Worm (Caenorhabditis elegans) whole organism, L4 larva: ENCODE results near the gene zmp-5.

Experiments
- ceh-44 ChIP-seq: fragments of 200-800 bp; sonication (Bioruptor generic); IDR thresholded peaks from 2 replicates; pipeline ENCODE4 v1.3.6; 2022; ENCODE audit warnings: missing genetic modification reagents, missing genetic modification characterization, missing compliant biosample characterization
- ceh-82 ChIP-seq: sonication (generic microtip); optimal IDR thresholded peaks from 2 replicates; lab custom pipeline; 2017; ENCODE audit warnings: missing biosample characterization, missing genetic modification characterization
- daf-12 ChIP-seq: fragments of 150-350 bp; optimal IDR thresholded peaks from 2 replicates; lab custom pipeline; 2014; ENCODE audit warnings: missing biosample characterization, missing genetic modification reagents, missing genetic modification characterization
- daf-8 ChIP-seq: fragments of 200-800 bp; sonication (Bioruptor generic); IDR thresholded peaks from 2 replicates; pipeline ENCODE4 v1.3.6; 2022; ENCODE audit warnings: missing genetic modification characterization, missing compliant biosample characterization
- dpl-1 ChIP-seq: fragments of 150-350 bp; optimal IDR thresholded peaks from 2 replicates; lab custom pipeline; 2014; ENCODE audit warnings: missing biosample characterization, missing genetic modification reagents, missing genetic modification characterization
- dve-1 ChIP-seq: sonication (generic microtip); optimal IDR thresholded peaks from 2 replicates; lab custom pipeline; 2017; ENCODE audit warnings: antibody characterized with exemption, mild to moderate bottlenecking, missing genetic modification characterization, missing compliant biosample characterization; ENCODE audit not compliant: insufficient read depth
- lin-15B ChIP-seq: fragments of 150-350 bp; sonication (generic microtip); optimal IDR thresholded peaks from 3 replicates; lab custom pipeline; 2014; ENCODE audit warnings: missing biosample characterization, missing genetic modification characterization
- lin-38 ChIP-seq: fragments of 200-800 bp; sonication (Bioruptor generic); IDR thresholded peaks from 2 replicates; pipeline ENCODE4 v1.3.6; 2022; ENCODE audit warnings: missing genetic modification reagents, missing genetic modification characterization, missing compliant biosample characterization
- nhr-102 ChIP-seq: sonication (generic microtip); optimal IDR thresholded peaks from 2 replicates; lab custom pipeline; 2016; ENCODE audit warnings: mild to moderate bottlenecking, missing genetic modification characterization, moderate library complexity, missing compliant biosample characterization
- nhr-11 ChIP-seq: fragments of 150-350 bp; optimal IDR thresholded peaks from 2 replicates; lab custom pipeline; 2014; ENCODE audit warnings: missing biosample characterization, missing genetic modification characterization
- nhr-28 ChIP-seq: fragments of 150-350 bp; optimal IDR thresholded peaks from 2 replicates; lab custom pipeline; 2014; ENCODE audit warnings: missing biosample characterization, missing genetic modification characterization
- pha-4 ChIP-seq, 2 experiments: fragments of 150-350 bp in 1 of 2; fragments of 200-800 bp in 1 of 2; sonication (Bioruptor generic) in 1 of 2; IDR thresholded peaks in 1 of 2; optimal IDR thresholded peaks in 1 of 2; 2 replicates each; pipeline versions ENCODE4 v1.3.6 to Lab custom; 2014 to 2022; ENCODE audit warnings: missing genetic modification characterization in 2 of 2, missing genetic modification reagents in 2 of 2, missing biosample characterization in 1 of 2, missing compliant biosample characterization in 1 of 2
- unc-130 ChIP-seq: sonication (generic microtip); optimal IDR thresholded peaks from 2 replicates; lab custom pipeline; 2016; ENCODE audit warnings: missing genetic modification reagents, missing genetic modification characterization, missing compliant biosample characterization
- unc-62 ChIP-seq, 3 experiments: fragments of 150-350 bp in 1 of 3; sonication (generic microtip); optimal IDR thresholded peaks in 2 of 3; peaks in 1 of 3; 1 replicate in 1 of 3; 2 replicates in 2 of 3; lab custom pipeline; 2014 to 2017; ENCODE audit warnings: missing biosample characterization in 3 of 3, missing genetic modification characterization in 3 of 3, missing genetic modification reagents in 3 of 3, missing genotype in 1 of 3

DNA sequence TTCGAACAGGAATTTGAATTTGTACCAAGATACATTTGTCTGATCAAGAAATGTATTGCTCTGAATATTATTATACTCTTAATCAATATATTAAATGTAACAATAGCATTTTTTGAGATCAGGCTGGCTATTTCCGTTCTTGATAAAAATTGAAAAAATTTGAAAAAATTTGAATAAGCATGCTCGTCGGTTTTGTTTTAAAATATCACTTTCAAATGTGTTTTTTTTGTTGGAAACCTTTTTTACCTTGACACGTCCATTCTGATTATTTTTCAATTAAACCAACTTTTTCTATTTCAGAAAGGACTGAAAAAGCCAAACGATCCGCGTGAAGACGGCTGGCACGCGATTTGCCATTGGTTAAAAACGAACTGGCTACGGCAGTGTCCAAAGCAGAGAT is 31.6 kb downstream of the zmp-5 start, which contains the start of gene adt-1:
- TF ChIP-seq lin-38 (GFP tag; lab: Robert Waterston, UW) (no peak), unc-62 (GFP tag; optimal IDR thresholded peaks at IDR 0.05 in 1 of 2; lab: Kevin White, UChicago) (no peak), unc-62 (tag; optimal IDR thresholded peaks at IDR 0.05; lab: Kevin White, UChicago) (no peak), dve-1 (tag; lab: Kevin White, UChicago) (no peak), ceh-82 (tag; lab: Kevin White, UChicago) (no peak), nhr-102 (tag; lab: Kevin White, UChicago) (no peak), nhr-11 (no peak), dpl-1 (no peak), daf-8 (GFP tag; lab: Robert Waterston, UW) (no peak), daf-12 (tag; lab: Kevin White, UChicago) (no peak), unc-130 (GFP tag; lab: Kevin White, UChicago) (no peak), pha-4 (GFP tag; IDR thresholded peaks at IDR 0.05; lab: Robert Waterston, UW) (no peak), pha-4 (tag; optimal IDR thresholded peaks at IDR 0.05; lab: Kevin White, UChicago) (no peak), ceh-44 (GFP tag; lab: Robert Waterston, UW) (no peak), lin-15B (tag; lab: Kevin White, UChicago) (no peak), nhr-28 (tag; lab: Kevin White, UChicago) (no peak)
